Fruit fly (Drosophila melanogaster): ENCODE measurements around the gene Edem1.

Gene Edem1

DNA sequence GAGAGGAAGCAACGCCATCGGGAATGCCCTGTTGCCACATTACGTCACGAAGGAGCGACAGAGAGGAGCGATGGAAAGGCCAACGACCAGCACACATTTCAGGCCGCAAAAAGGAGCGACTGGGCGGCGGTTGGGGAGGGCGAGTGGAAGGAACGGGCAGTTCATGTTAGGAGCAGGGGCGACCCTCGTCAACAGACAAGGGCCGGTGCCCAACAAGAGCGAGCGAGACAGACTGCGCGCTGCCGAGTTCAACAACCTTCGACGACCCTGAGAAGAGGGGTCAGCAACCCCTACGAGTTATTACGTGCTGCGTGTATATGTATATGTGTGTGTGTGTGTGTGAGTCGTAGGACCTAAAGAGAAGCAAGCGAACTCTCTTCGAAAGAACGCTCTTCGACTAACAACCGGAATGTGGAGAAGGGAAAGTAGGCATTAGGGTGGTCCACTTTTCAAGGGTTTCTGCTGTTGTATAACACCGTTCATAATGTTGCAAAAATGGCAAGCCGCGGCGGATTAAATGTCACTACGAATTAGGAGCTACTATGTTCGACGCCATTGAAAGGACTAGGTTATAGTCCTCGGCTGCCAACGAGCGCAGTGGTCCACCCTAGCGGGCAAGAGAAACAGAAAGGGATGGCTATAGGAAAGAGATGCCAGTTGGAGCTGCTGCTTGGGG is 42.9 kb upstream of the Edem1 start (continued):
- peak; percentile 90 for TF ChIP-seq ttk (GFP tag; IDR thresholded peaks at IDR 0.05)
- TF ChIP-seq run (tag; optimal IDR thresholded peaks at IDR 0.05) = peak; percentile 85
- peak; percentile 84 for TF ChIP-seq CG10274 (GFP tag; optimal IDR thresholded peaks at IDR 0.05)
- TF ChIP-seq CG12299 (tag; optimal IDR thresholded peaks at IDR 0.05) = peak; percentile 89
- TF ChIP-seq pita (GFP tag; optimal IDR thresholded peaks at IDR 0.05) = no peak
- TF ChIP-seq Fer2 (tag; optimal IDR thresholded peaks at IDR 0.05) = peak; percentile 85
- TF ChIP-seq nmo (GFP tag; optimal IDR thresholded peaks at IDR 0.05) = peak; percentile 94
- TF ChIP-seq CG8944 (GFP tag; optimal IDR thresholded peaks at IDR 0.05) = peak; percentile 95
- peak; percentile 98 for TF ChIP-seq Xrp1 (GFP tag; IDR thresholded peaks at IDR 0.05)
- TF ChIP-seq zfh2 (GFP tag; optimal IDR thresholded peaks at IDR 0.05) = peak; percentile 91
- peak; percentile 95 for TF ChIP-seq mam (GFP tag; optimal IDR thresholded peaks at IDR 0.05)
- peak; percentile 93 for TF ChIP-seq CG7987 (GFP tag; optimal IDR thresholded peaks at IDR 0.05)
- peak; percentile 96 for TF ChIP-seq chm (GFP tag; IDR thresholded peaks at IDR 0.05)
- TF ChIP-seq CG15479 (GFP tag; optimal IDR thresholded peaks at IDR 0.05) = no peak
- peak; percentile 63 for TF ChIP-seq CTCF (GFP tag; optimal IDR thresholded peaks at IDR 0.05)
- TF ChIP-seq Poxn (GFP tag; IDR thresholded peaks at IDR 0.05) = peak; percentile 61; the same call in 1 of the 2 replicates
- TF ChIP-seq kah (GFP tag; optimal IDR thresholded peaks at IDR 0.05) = peak; percentile 84
- TF ChIP-seq row (GFP tag; IDR thresholded peaks at IDR 0.05) = peak; percentile 89
- peak; percentile 96 for TF ChIP-seq CG30431 (GFP tag; optimal IDR thresholded peaks at IDR 0.05)
- TF ChIP-seq Fer3 (tag; optimal IDR thresholded peaks at IDR 0.05) = peak; percentile 92
- peak; percentile 86 for TF ChIP-seq CkIIα-i1 (GFP tag; IDR thresholded peaks at IDR 0.05)
- peak; percentile 97 for TF ChIP-seq ems (GFP tag; optimal IDR thresholded peaks at IDR 0.05)
- TF ChIP-seq her (GFP tag; optimal IDR thresholded peaks at IDR 0.05) = peak; percentile 95
- peak; percentile 87 for TF ChIP-seq HmgD (GFP tag; optimal IDR thresholded peaks at IDR 0.05)
- peak; percentile 87 for TF ChIP-seq CG10543 (GFP tag; optimal IDR thresholded peaks at IDR 0.05)
- TF ChIP-seq CG8478 (optimal IDR thresholded peaks at IDR 0.05) = no peak
- TF ChIP-seq pnt (GFP tag; optimal IDR thresholded peaks at IDR 0.05) = peak; percentile 94
- no peak for TF ChIP-seq vnd (GFP tag; IDR thresholded peaks at IDR 0.05; ENCODE audit: partially characterized antibody)
- TF ChIP-seq Hsf (GFP tag; optimal IDR thresholded peaks at IDR 0.05) = peak; percentile 95
- TF ChIP-seq D19B (GFP tag; optimal IDR thresholded peaks at IDR 0.05) = peak; percentile 83
- peak; percentile 90 for TF ChIP-seq CG31365 (tag; optimal IDR thresholded peaks at IDR 0.05)
- peak; percentile 83 for TF ChIP-seq CG9932 (GFP tag; IDR thresholded peaks at IDR 0.05)
- TF ChIP-seq Stat92E (GFP tag; optimal IDR thresholded peaks at IDR 0.05) = peak in 1 of 3 experiments; percentile 22
- peak; percentile 82 for TF ChIP-seq gt (GFP tag; IDR thresholded peaks at IDR 0.05)
- TF ChIP-seq CG2129 (GFP tag; IDR thresholded peaks at IDR 0.05; ENCODE audit: partially characterized antibody) = no peak
- peak; percentile 87 for TF ChIP-seq CG31224 (GFP tag; IDR thresholded peaks at IDR 0.05)
- peak; percentile 94 for TF ChIP-seq CG6689 (GFP tag; IDR thresholded peaks at IDR 0.05)
- TF ChIP-seq Gug (GFP tag; IDR thresholded peaks at IDR 0.05) = peak; percentile 89
- peak; percentile 88 for TF ChIP-seq Bdp1 (GFP tag; optimal IDR thresholded peaks at IDR 0.05)
- TF ChIP-seq hth (optimal IDR thresholded peaks at IDR 0.05) = no peak
- peak; percentile 84 for TF ChIP-seq CG14050 (GFP tag; IDR thresholded peaks at IDR 0.05)
- TF ChIP-seq Dip3 (GFP tag; optimal IDR thresholded peaks at IDR 0.05) = peak; percentile 95
- no peak for TF ChIP-seq Dref (GFP tag; IDR thresholded peaks at IDR 0.05)
- peak; percentile 85 for TF ChIP-seq CG9437 (GFP tag; optimal IDR thresholded peaks at IDR 0.05)
- TF ChIP-seq CG17361 (GFP tag; IDR thresholded peaks at IDR 0.05) = peak; percentile 94
- TF ChIP-seq Tbp (GFP tag; optimal IDR thresholded peaks at IDR 0.05) = no peak
- TF ChIP-seq sima (GFP tag; optimal IDR thresholded peaks at IDR 0.05) = peak; percentile 86
- peak; percentile 94 for TF ChIP-seq CG9727 (GFP tag; optimal IDR thresholded peaks at IDR 0.05)
- TF ChIP-seq maf-S (GFP tag; optimal IDR thresholded peaks at IDR 0.05) = peak; percentile 94
- peak; percentile 85 for TF ChIP-seq wor (GFP tag; IDR thresholded peaks at IDR 0.05)
- TF ChIP-seq h (optimal IDR thresholded peaks at IDR 0.05) = no peak
- TF ChIP-seq CG4707 (GFP tag; optimal IDR thresholded peaks at IDR 0.05) = peak; percentile 94
